Fruit fly (Drosophila melanogaster): ENCODE data around the gene CG46320.

- TF ChIP-seq kay (GFP tag; ENCODE audit: borderline replicate concordance) = no peak
- TF ChIP-seq toe (GFP tag; optimal IDR thresholded peaks at IDR 0.05) = no peak
- TF ChIP-seq Crg-1 (GFP tag; optimal IDR thresholded peaks at IDR 0.05) = no peak
- no peak for TF ChIP-seq cic (GFP tag; optimal IDR thresholded peaks at IDR 0.05)
- no peak for TF ChIP-seq CG11617 (GFP tag; optimal IDR thresholded peaks at IDR 0.05)
- TF ChIP-seq pad (GFP tag; optimal IDR thresholded peaks at IDR 0.05) = no peak
- TF ChIP-seq CG7045 (GFP tag; optimal IDR thresholded peaks at IDR 0.05) = peak; percentile 54
Observed at dm6 chr3L:5639474-5639873, 24.4 kb upstream of the CG46320 start.

All from whole organism, adult.